Worm (Caenorhabditis elegans): ENCODE data around the gene tag-151.

DNA sequence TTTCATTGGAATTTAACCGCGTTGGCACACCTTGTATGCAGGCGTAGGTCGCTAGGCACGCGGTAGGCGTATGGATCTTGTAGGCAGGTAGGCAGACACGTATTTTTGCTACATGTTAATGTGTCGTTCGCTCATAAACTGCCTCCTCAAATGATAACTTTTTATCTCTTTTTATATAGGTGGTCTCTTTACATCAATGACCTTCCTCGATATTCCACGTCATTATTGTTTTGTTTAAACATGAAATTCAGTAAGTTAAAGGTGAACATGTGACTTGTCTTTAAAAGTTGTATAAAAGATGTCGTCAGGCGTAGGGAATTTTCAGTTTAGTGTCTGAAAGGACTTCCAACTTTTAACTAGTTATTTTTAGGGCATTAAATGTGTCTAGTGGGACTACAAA is 37.6 kb downstream of the tag-151 start:
- no peak for TF ChIP-seq lin-13 (GFP tag; optimal IDR thresholded peaks at IDR 0.05)
- no peak for TF ChIP-seq lsy-2 (tag; optimal IDR thresholded peaks at IDR 0.05)
- no peak for TF ChIP-seq mdl-1 (tag; optimal IDR thresholded peaks at IDR 0.05)
- no peak for TF ChIP-seq nhr-237 (tag; optimal IDR thresholded peaks at IDR 0.05)
- no peak for TF ChIP-seq nhr-77 (tag; optimal IDR thresholded peaks at IDR 0.05)
- no peak for TF ChIP-seq nhr-11 (tag; optimal IDR thresholded peaks at IDR 0.05)
- TF ChIP-seq zag-1 (tag; optimal IDR thresholded peaks at IDR 0.05) = no peak
- TF ChIP-seq snpc-4 (tag; optimal IDR thresholded peaks at IDR 0.05) = no peak
- no peak for TF ChIP-seq lin-39 (tag; optimal IDR thresholded peaks at IDR 0.05)
- TF ChIP-seq ceh-82 (tag; optimal IDR thresholded peaks at IDR 0.05) = no peak
- TF ChIP-seq nhr-23 (tag; optimal IDR thresholded peaks at IDR 0.05) = no peak
- TF ChIP-seq elt-3 (tag; optimal IDR thresholded peaks at IDR 0.05) = no peak
- no peak for TF ChIP-seq mab-5 (tag; optimal IDR thresholded peaks at IDR 0.05)
- no peak for TF ChIP-seq skn-1 (tag; optimal IDR thresholded peaks at IDR 0.05)

Data from whole organism, L2 larva.